Worm (Caenorhabditis elegans): ENCODE data around the gene cdr-2.

cdr-2 gene

DNA sequence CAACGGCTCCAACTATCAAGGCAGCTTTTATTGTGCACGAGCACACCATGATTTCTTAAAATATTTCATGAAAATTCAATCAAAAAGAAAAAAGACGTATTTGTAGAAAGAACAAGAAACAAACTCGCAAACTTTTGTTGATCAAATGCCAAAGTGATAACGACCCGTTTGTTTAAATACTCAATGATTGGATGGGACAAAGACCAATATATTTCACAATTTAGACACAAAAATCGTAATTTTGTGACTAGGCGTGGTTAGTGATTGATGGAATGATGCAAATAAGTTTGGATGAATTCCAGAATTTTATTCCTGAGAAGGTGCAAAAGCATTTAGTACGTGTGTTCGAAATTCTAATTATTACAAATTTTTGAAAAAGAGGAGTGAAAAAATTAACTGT, at the start of gene cdr-2:
Gene cdr-2 (minus strand): TSS at position 54 of the 400 bp plus-strand sequence.
- TF ChIP-seq snpc-4 (tag; optimal IDR thresholded peaks at IDR 0.05) (no peak), nhr-12 (tag; optimal IDR thresholded peaks at IDR 0.05) (no peak), lin-32 (GFP tag; optimal IDR thresholded peaks at IDR 0.05) (no peak), ceh-39 (tag; optimal IDR thresholded peaks at IDR 0.05) (no peak), nhr-28 (tag; optimal IDR thresholded peaks at IDR 0.05) (no peak), ham-2 (GFP tag; optimal IDR thresholded peaks at IDR 0.05) (no peak), M03D4.4 (tag; optimal IDR thresholded peaks at IDR 0.05) (no peak), elt-3 (tag; optimal IDR thresholded peaks at IDR 0.05) (no peak), tbx-8 (GFP tag; optimal IDR thresholded peaks at IDR 0.05) (no peak), nhr-76 (tag; optimal IDR thresholded peaks at IDR 0.05) (no peak), ceh-83 (GFP tag; optimal IDR thresholded peaks at IDR 0.05) (no peak), cnd-1 (tag; optimal IDR thresholded peaks at IDR 0.05) (no peak), bed-3 (GFP tag; optimal IDR thresholded peaks at IDR 0.05) (no peak), flh-1 (GFP tag; optimal IDR thresholded peaks at IDR 0.05) (no peak), lin-13 (tag; optimal IDR thresholded peaks at IDR 0.05) (no peak), ces-1 (GFP tag; optimal IDR thresholded peaks at IDR 0.05) (no peak), mab-5 (tag; optimal IDR thresholded peaks at IDR 0.05) (no peak)

ce11 chrV:12462908-12463307, 47.4 kb upstream of the cdr-2 start, which contains the start of gene egl-10:
egl-10 (minus strand) TSS chrV:12463008.
- TF ChIP-seq cnd-1 (tag; optimal IDR thresholded peaks at IDR 0.05) = peak; percentile 6
- TF ChIP-seq lin-32 (GFP tag; optimal IDR thresholded peaks at IDR 0.05) = no peak

- TF ChIP-seq hlh-1 (tag; optimal IDR thresholded peaks at IDR 0.05) (no peak), nhr-28 (tag; optimal IDR thresholded peaks at IDR 0.05) (no peak), nhr-12 (tag; optimal IDR thresholded peaks at IDR 0.05) (no peak), zip-8 (tag; optimal IDR thresholded peaks at IDR 0.05) (no peak), cnd-1 (tag; optimal IDR thresholded peaks at IDR 0.05) (no peak), mep-1 (tag; optimal IDR thresholded peaks at IDR 0.05) (no peak), elt-3 (tag; optimal IDR thresholded peaks at IDR 0.05) (no peak), bed-3 (GFP tag; optimal IDR thresholded peaks at IDR 0.05) (no peak), mls-2 (tag; optimal IDR thresholded peaks at IDR 0.05) (no peak), nhr-237 (tag; optimal IDR thresholded peaks at IDR 0.05) (no peak), drap-1 (GFP tag; optimal IDR thresholded peaks at IDR 0.05) (no peak), ztf-11 (tag; optimal IDR thresholded peaks at IDR 0.05) (no peak), ham-2 (GFP tag; optimal IDR thresholded peaks at IDR 0.05) (no peak), ceh-43 (GFP tag; optimal IDR thresholded peaks at IDR 0.05) (no peak), nhr-2 (tag; optimal IDR thresholded peaks at IDR 0.05) (no peak), lsy-2 (tag; optimal IDR thresholded peaks at IDR 0.05) (no peak)
Observed at ce11 chrV:12460583-12460982, 45.1 kb upstream of the cdr-2 start.

DNA sequence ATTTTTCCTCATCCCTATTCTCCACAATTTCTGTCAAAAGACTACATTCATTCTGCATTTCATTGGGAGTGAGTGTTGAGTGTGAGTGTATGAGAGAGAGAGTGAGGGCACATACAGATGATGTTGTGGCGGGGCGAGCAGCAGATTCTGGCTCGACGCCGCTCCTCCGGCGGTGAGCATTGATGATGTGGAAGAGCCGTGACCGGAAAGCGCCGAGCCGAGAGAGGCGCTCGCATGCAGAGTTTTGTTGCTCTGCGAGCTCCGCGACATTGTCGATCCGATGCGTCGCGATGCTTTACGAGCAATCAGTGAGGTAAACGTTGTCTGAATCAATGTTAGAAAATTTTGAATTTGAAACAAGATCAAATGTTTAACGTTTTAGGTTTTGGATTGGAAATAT, 40.2 kb upstream of the cdr-2 start:
- TF ChIP-seq mab-5 (tag; optimal IDR thresholded peaks at IDR 0.05) = no peak
- TF ChIP-seq cnd-1 (tag; optimal IDR thresholded peaks at IDR 0.05) = no peak
- no peak for TF ChIP-seq lsy-2 (tag; optimal IDR thresholded peaks at IDR 0.05)
- TF ChIP-seq snpc-4 (tag; optimal IDR thresholded peaks at IDR 0.05) = no peak
- TF ChIP-seq flh-1 (GFP tag; optimal IDR thresholded peaks at IDR 0.05) = no peak

DNA sequence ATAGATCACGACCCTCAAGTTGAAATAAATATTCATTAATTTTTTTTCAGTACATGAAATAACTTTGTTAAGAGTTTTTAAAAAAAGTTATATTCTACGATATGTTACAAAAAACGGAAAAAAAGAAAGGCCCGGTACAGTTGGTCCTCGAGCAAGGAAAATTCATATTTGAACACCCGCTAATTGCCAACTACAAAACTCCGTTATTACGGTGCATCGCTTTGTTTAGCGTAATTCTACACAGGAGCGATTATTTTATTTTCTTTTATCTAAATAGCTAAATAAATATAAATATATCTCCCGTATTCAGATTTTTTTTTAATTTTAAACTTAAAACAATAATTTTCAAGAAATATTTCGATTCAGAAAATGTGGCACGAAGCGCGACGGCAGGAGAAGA, 34.9 kb upstream of the cdr-2 start, which contains the start of gene F28C1.1:
Gene F28C1.1 (plus strand): TSS at position 365 of the 400 bp plus-strand sequence.
- TF ChIP-seq lsy-2 (tag; optimal IDR thresholded peaks at IDR 0.05) (peak; percentile 20), snpc-4 (tag; optimal IDR thresholded peaks at IDR 0.05) (no peak), ces-1 (GFP tag; optimal IDR thresholded peaks at IDR 0.05) (peak; percentile 53), lin-13 (tag; optimal IDR thresholded peaks at IDR 0.05) (no peak)

DNA sequence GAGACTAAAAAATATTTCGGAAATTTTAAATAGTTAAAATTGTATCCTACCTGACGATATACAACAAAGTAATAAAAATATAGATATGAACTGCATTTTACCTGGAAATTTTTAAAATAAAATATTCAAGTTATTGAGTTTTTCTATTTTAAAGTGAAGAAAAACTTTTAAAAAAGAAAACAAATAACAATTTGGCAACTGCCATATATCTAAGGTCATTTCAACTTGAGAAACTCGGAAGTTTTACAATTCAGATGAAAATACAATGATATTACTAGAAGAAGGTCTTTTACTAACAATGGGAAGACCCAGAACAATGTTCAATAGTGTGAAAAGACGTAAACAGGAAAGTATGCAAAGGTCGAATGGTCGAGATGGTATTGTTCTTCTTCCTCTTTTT, 34.4 kb upstream of the cdr-2 start, which contains the start of gene C54D10.10:
Gene C54D10.10 (minus strand): TSS at position 101 of the 400 bp plus-strand sequence.
- TF ChIP-seq blmp-1 (tag; optimal IDR thresholded peaks at IDR 0.05) (no peak), flh-1 (GFP tag; optimal IDR thresholded peaks at IDR 0.05) (no peak), nhr-2 (tag; optimal IDR thresholded peaks at IDR 0.05) (no peak), mls-2 (tag; optimal IDR thresholded peaks at IDR 0.05) (no peak), hlh-1 (tag; optimal IDR thresholded peaks at IDR 0.05) (no peak), M03D4.4 (tag; optimal IDR thresholded peaks at IDR 0.05) (no peak), nhr-237 (tag; optimal IDR thresholded peaks at IDR 0.05) (no peak), ztf-11 (tag; optimal IDR thresholded peaks at IDR 0.05) (no peak), nhr-76 (tag; optimal IDR thresholded peaks at IDR 0.05) (no peak), ces-1 (GFP tag; optimal IDR thresholded peaks at IDR 0.05) (no peak), unc-62 (GFP tag; optimal IDR thresholded peaks at IDR 0.05) (no peak), elt-3 (tag; optimal IDR thresholded peaks at IDR 0.05) (no peak)
